Fruit fly (Drosophila melanogaster): ENCODE data around the gene CG33796.

CG33796 gene

dm6 chr3L:16166217-16166997 is 3.5 kb downstream of the CG33796 start:
- TF ChIP-seq CG17801 (GFP tag; optimal IDR thresholded peaks at IDR 0.05; ENCODE audit: partially characterized antibody), result no peak

dm6 chr3L:16165356-16166168 is 4.3 kb downstream of the CG33796 start:
- TF ChIP-seq CG17801 (GFP tag; optimal IDR thresholded peaks at IDR 0.05; ENCODE audit: partially characterized antibody), result no peak

- peak; percentile 70 for TF ChIP-seq CG17801 (GFP tag; optimal IDR thresholded peaks at IDR 0.05; ENCODE audit: partially characterized antibody)
Measured at dm6 chr3L:16164150-16165039, 5.5 kb downstream of the CG33796 start, which contains the start of gene CG5151. Gene CG5151, minus strand, starts transcription at chr3L:16164701.

- TF ChIP-seq CG17801 (GFP tag; optimal IDR thresholded peaks at IDR 0.05; ENCODE audit: partially characterized antibody), result no peak
Measured at dm6 chr3L:16161847-16162556, 7.9 kb downstream of the CG33796 start.

dm6 chr3L:16161131-16161530 is 8.8 kb downstream of the CG33796 start:
- TF ChIP-seq CG17801 (GFP tag; optimal IDR thresholded peaks at IDR 0.05; ENCODE audit: partially characterized antibody), result no peak

dm6 chr3L:16160420-16161069 is 9.4 kb downstream of the CG33796 start:
- TF ChIP-seq CG17801 (GFP tag; optimal IDR thresholded peaks at IDR 0.05; ENCODE audit: partially characterized antibody), result no peak

- no peak for TF ChIP-seq CG17801 (GFP tag; optimal IDR thresholded peaks at IDR 0.05; ENCODE audit: partially characterized antibody)
Measured at dm6 chr3L:16160073-16160398, 9.9 kb downstream of the CG33796 start.

- no peak for TF ChIP-seq CG17801 (GFP tag; optimal IDR thresholded peaks at IDR 0.05; ENCODE audit: partially characterized antibody)
Measured at dm6 chr3L:16159161-16160072, 10.5 kb downstream of the CG33796 start.

dm6 chr3L:16158322-16158721 is 11.6 kb downstream of the CG33796 start:
- no peak for TF ChIP-seq CG17801 (GFP tag; optimal IDR thresholded peaks at IDR 0.05; ENCODE audit: partially characterized antibody)

dm6 chr3L:16157251-16158190 is 12.4 kb downstream of the CG33796 start:
- TF ChIP-seq CG17801 (GFP tag; optimal IDR thresholded peaks at IDR 0.05; ENCODE audit: partially characterized antibody), result no peak

- TF ChIP-seq CG17801 (GFP tag; optimal IDR thresholded peaks at IDR 0.05; ENCODE audit: partially characterized antibody), result no peak
Measured at dm6 chr3L:16156788-16157208, 13.1 kb downstream of the CG33796 start.

- TF ChIP-seq CG17801 (GFP tag; optimal IDR thresholded peaks at IDR 0.05; ENCODE audit: partially characterized antibody), result no peak
Measured at dm6 chr3L:16155547-16155946, 14.4 kb downstream of the CG33796 start.

All from ovary, adult (tissue).